Worm (Caenorhabditis elegans): ENCODE results near the gene bus-5.

- TF ChIP-seq ztf-4 (tag; optimal IDR thresholded peaks at IDR 0.05) (no peak), ztf-11 (tag; optimal IDR thresholded peaks at IDR 0.05) (no peak), elt-3 (tag; optimal IDR thresholded peaks at IDR 0.05) (no peak), skn-1 (tag; optimal IDR thresholded peaks at IDR 0.05) (no peak), zag-1 (tag; optimal IDR thresholded peaks at IDR 0.05) (no peak), egl-27 (tag; optimal IDR thresholded peaks at IDR 0.05) (no peak), ama-1 (optimal IDR thresholded peaks at IDR 0.05) (no peak), mdl-1 (tag; optimal IDR thresholded peaks at IDR 0.05) (no peak), mab-5 (tag; optimal IDR thresholded peaks at IDR 0.05) (no peak), sem-4 (tag; optimal IDR thresholded peaks at IDR 0.05) (no peak), blmp-1 (tag; optimal IDR thresholded peaks at IDR 0.05; ENCODE audit: insufficient read depth) (no peak), fos-1 (tag; optimal IDR thresholded peaks at IDR 0.05) (no peak)
Observed at ce11 chrX:2105310-2105709, 7.6 kb downstream of the bus-5 start, which contains the start of gene F53B1.3.
